Worm (Caenorhabditis elegans): ENCODE results near the gene T13C2.2.

DNA sequence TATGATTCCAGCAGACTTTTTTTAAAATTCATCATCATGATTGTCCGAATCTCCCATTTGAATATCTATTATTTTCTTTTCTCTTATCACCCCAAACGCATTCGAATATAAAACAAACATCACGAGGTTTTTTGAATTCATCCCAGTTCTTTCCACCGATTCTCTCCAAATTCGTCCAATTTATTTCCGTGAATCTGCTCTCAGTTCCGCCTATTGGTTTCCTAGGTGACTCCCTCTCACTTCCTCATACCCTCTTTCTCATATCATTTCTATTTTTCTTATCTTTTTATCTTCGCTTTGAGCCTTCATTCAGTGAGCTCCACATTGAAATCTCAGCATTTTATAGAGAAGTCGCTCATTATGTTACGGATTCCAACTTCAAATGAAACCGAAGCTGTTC, 12.9 kb upstream of the T13C2.2 start, which contains the start of gene T13C2.7:
- TF ChIP-seq mep-1 (tag; optimal IDR thresholded peaks at IDR 0.05): no peak
- no peak for TF ChIP-seq lsy-2 (tag; optimal IDR thresholded peaks at IDR 0.05)
- TF ChIP-seq nhr-76 (tag; optimal IDR thresholded peaks at IDR 0.05): no peak
- TF ChIP-seq nhr-2 (tag; optimal IDR thresholded peaks at IDR 0.05): no peak
- TF ChIP-seq snpc-4 (tag; optimal IDR thresholded peaks at IDR 0.05): no peak
- no peak for TF ChIP-seq pha-4 (tag; optimal IDR thresholded peaks at IDR 0.05)
- no peak for TF ChIP-seq lin-13 (tag; optimal IDR thresholded peaks at IDR 0.05)
- TF ChIP-seq unc-62 (GFP tag; optimal IDR thresholded peaks at IDR 0.05): no peak
- no peak for TF ChIP-seq nhr-237 (tag; optimal IDR thresholded peaks at IDR 0.05)

Data from whole organism, mixed stage, embryonic.